Fruit fly (Drosophila melanogaster) whole organism, adult: ENCODE measurements around the gene kek4.

Experiments
- CG14711 ChIP-seq: fragments of 200-800 bp; sonication (Bioruptor generic); optimal IDR thresholded peaks from 2 replicates; lab custom pipeline; 2018; ENCODE audit warnings: missing biosample characterization, mild to moderate bottlenecking, missing genetic modification characterization, moderate library complexity
- Clk ChIP-seq: fragments of 200-800 bp; sonication (Bioruptor generic); optimal IDR thresholded peaks from 2 replicates; lab custom pipeline; 2017; ENCODE audit warnings: missing biosample characterization, missing genetic modification characterization
- cnc ChIP-seq, 2 experiments: fragments of >200 bp; optimal IDR thresholded peaks; 2 replicates each; lab custom pipeline; 2017
- ovo ChIP-seq: fragments of 200-800 bp; sonication (Bioruptor generic); optimal IDR thresholded peaks from 2 replicates; lab custom pipeline; 2016; ENCODE audit warnings: missing biosample characterization, missing genetic modification characterization
- toe ChIP-seq: fragments of 200-800 bp; sonication (Bioruptor generic); optimal IDR thresholded peaks from 2 replicates; lab custom pipeline; 2016; ENCODE audit warnings: missing biosample characterization, missing genetic modification characterization

dm6 chr2L:13244759-13245308 is 29.7 kb upstream of the kek4 start:
- no peak for TF ChIP-seq ovo (GFP tag; lab: Kevin White, UChicago)
- no peak for TF ChIP-seq CG14711 (tag; lab: Kevin White, UChicago)
- TF ChIP-seq cnc (optimal IDR thresholded peaks at IDR 0.05; lab: Kevin White, UChicago), result no peak
- no peak for TF ChIP-seq toe (GFP tag; lab: Kevin White, UChicago)
- TF ChIP-seq Clk (GFP tag; lab: Kevin White, UChicago), result no peak
